Fruit fly (Drosophila melanogaster): Measurements from ENCODE around the gene CG11327.

- no peak for TF ChIP-seq insv (optimal IDR thresholded peaks at IDR 0.05)
- TF ChIP-seq Sin3A (optimal IDR thresholded peaks at IDR 0.05) = no peak
- TF ChIP-seq psq (optimal IDR thresholded peaks at IDR 0.05) = no peak
- no peak for TF ChIP-seq Myc (optimal IDR thresholded peaks at IDR 0.05)
- no peak for TF ChIP-seq ttk (optimal IDR thresholded peaks at IDR 0.05)
Measured at dm6 chr2L:6643218-6643756, 43.2 kb downstream of the CG11327 start.
